Fruit fly (Drosophila melanogaster): ENCODE measurements around the gene Usp47.

Gene Usp47

DNA sequence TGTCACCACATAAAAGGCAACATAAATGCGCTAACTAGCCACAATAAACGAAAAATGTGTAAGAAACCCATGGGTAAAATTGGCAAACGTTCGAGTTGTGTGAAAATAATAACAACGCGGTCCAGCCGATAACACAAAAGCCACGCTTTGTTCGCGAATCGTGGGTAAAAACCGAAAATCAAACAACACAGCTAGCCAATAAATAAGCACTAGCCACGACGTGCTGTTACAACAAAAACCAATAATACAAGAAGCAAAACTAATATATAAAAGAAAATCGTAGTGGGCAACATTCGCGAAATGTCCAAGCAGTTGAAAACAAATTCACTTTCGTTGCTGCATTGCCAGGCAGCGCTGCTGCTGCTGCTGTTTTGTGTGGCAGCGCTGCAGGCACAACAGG is 50.0 kb downstream of the Usp47 start, which contains the start of gene CG42272:
TSS of gene CG42272 (plus strand) at position 301 of the 400 bp plus-strand sequence.
- no peak for TF ChIP-seq tio (GFP tag; optimal IDR thresholded peaks at IDR 0.05)
- no peak for TF ChIP-seq org-1 (GFP tag; optimal IDR thresholded peaks at IDR 0.05)
- no peak for TF ChIP-seq Xrp1 (GFP tag; IDR thresholded peaks at IDR 0.05)
- no peak for TF ChIP-seq Bteb2 (GFP tag; optimal IDR thresholded peaks at IDR 0.05)
- no peak for TF ChIP-seq CG15011 (GFP tag; optimal IDR thresholded peaks at IDR 0.05)

- TF ChIP-seq insv (GFP tag; optimal IDR thresholded peaks at IDR 0.05) (no peak), CG15514 (GFP tag; optimal IDR thresholded peaks at IDR 0.05) (no peak), nau (GFP tag; optimal IDR thresholded peaks at IDR 0.05) (no peak), CG6175 (GFP tag; IDR thresholded peaks at IDR 0.05) (no peak), CkIIα-i1 (GFP tag; IDR thresholded peaks at IDR 0.05) (no peak), Dek (tag; optimal IDR thresholded peaks at IDR 0.05) (no peak), lola (GFP tag; optimal IDR thresholded peaks at IDR 0.05) (no peak), Xrp1 (GFP tag; IDR thresholded peaks at IDR 0.05) (no peak), trem (tag; optimal IDR thresholded peaks at IDR 0.05) (no peak), CG6254 (GFP tag; optimal IDR thresholded peaks at IDR 0.05) (no peak), cad (GFP tag; optimal IDR thresholded peaks at IDR 0.05) (no peak), ewg (GFP tag; optimal IDR thresholded peaks at IDR 0.05) (no peak), Sry-δ (GFP tag; optimal IDR thresholded peaks at IDR 0.05) (no peak), mirr (GFP tag; optimal IDR thresholded peaks at IDR 0.05) (no peak), CG13287 (GFP tag; IDR thresholded peaks at IDR 0.05; ENCODE audit: partially characterized antibody) (no peak), Hsf (GFP tag; optimal IDR thresholded peaks at IDR 0.05) (no peak), vnd (GFP tag; IDR thresholded peaks at IDR 0.05; ENCODE audit: partially characterized antibody) (no peak), CG6813 (GFP tag; optimal IDR thresholded peaks at IDR 0.05) (peak; percentile 50), Lhr (GFP tag; optimal IDR thresholded peaks at IDR 0.05) (no peak), onecut (GFP tag; IDR thresholded peaks at IDR 0.05) (0 out of 2 replicates have a peak, but pooled peaks have one; percentile 17), CG17328 (GFP tag; IDR thresholded peaks at IDR 0.05) (no peak), Med (GFP tag) (peak; percentile 75), shn (GFP tag; optimal IDR thresholded peaks at IDR 0.05) (no peak), chm (GFP tag; IDR thresholded peaks at IDR 0.05) (no peak), Drgx (GFP tag; IDR thresholded peaks at IDR 0.05) (peak; percentile 60), CG9215 (GFP tag; IDR thresholded peaks at IDR 0.05) (no peak), cwo (GFP tag; optimal IDR thresholded peaks at IDR 0.05) (peak; percentile 34), bowl (GFP tag; IDR thresholded peaks at IDR 0.05) (no peak), hkb (optimal IDR thresholded peaks at IDR 0.05) (no peak), hkb (GFP tag; IDR thresholded peaks at IDR 0.05) (peak; percentile 31; the same call in 1 of the 2 replicates), prd (optimal IDR thresholded peaks at IDR 0.05) (no peak), prd (GFP tag; IDR thresholded peaks at IDR 0.05) (0 out of 3 replicates have a peak, but pooled peaks have one; percentile 20), CG12769 (tag; optimal IDR thresholded peaks at IDR 0.05) (no peak), CG33213 (GFP tag; optimal IDR thresholded peaks at IDR 0.05) (no peak), Atf6 (GFP tag; IDR thresholded peaks at IDR 0.05) (peak; percentile 45), CG17359 (tag; optimal IDR thresholded peaks at IDR 0.05) (peak; percentile 1), CG18599 (GFP tag; optimal IDR thresholded peaks at IDR 0.05) (peak; percentile 45), CG10565 (GFP tag; optimal IDR thresholded peaks at IDR 0.05) (no peak), Blimp-1 (GFP tag; optimal IDR thresholded peaks at IDR 0.05) (no peak), CG4404 (GFP tag; IDR thresholded peaks at IDR 0.05) (no peak), twi (tag; optimal IDR thresholded peaks at IDR 0.05) (no peak), CG11456 (GFP tag; IDR thresholded peaks at IDR 0.05) (no peak; the same call in 2 of the 3 replicates), Dad (GFP tag; optimal IDR thresholded peaks at IDR 0.05) (no peak), jigr1 (GFP tag; IDR thresholded peaks at IDR 0.05) (no peak)
Measured at dm6 chr3L:5807370-5808100, 54.8 kb downstream of the Usp47 start.

Measured in whole organism, embryonic.